Fruit fly (Drosophila melanogaster): Measurements from ENCODE around the gene CG3558.

CG3558 gene

dm6 chr2L:3037153-3037579, 44.5 kb downstream of the CG3558 start, which contains the start of the genes CG17260 and SerRS (continued):
- no peak for TF ChIP-seq Hr78 (GFP tag; optimal IDR thresholded peaks at IDR 0.05)
- 0 out of 4 replicates have a peak, but pooled peaks have one; percentile 26 for TF ChIP-seq chinmo (GFP tag; IDR thresholded peaks at IDR 0.05; ENCODE audit: partially characterized antibody)
- TF ChIP-seq ap (GFP tag; IDR thresholded peaks at IDR 0.05) = peak; percentile 82
- peak; percentile 92 for TF ChIP-seq grau (tag; optimal IDR thresholded peaks at IDR 0.05)
- TF ChIP-seq Doc2 (GFP tag; IDR thresholded peaks at IDR 0.05) = peak; percentile 84
- peak; percentile 66 for TF ChIP-seq CG7928 (GFP tag; optimal IDR thresholded peaks at IDR 0.05)
- TF ChIP-seq NfI (GFP tag; optimal IDR thresholded peaks at IDR 0.05) = peak; percentile 93
- peak; percentile 85 for TF ChIP-seq Spps (tag; optimal IDR thresholded peaks at IDR 0.05)
- peak; percentile 96 for TF ChIP-seq phol (tag; optimal IDR thresholded peaks at IDR 0.05)
- TF ChIP-seq Mrtf (GFP tag; IDR thresholded peaks at IDR 0.05) = peak; percentile 88
- peak; percentile 95 for TF ChIP-seq CG13624 (GFP tag; optimal IDR thresholded peaks at IDR 0.05)
- TF ChIP-seq CG31365 (tag; optimal IDR thresholded peaks at IDR 0.05) = no peak
- peak; percentile 91 for TF ChIP-seq CG10209 (GFP tag; optimal IDR thresholded peaks at IDR 0.05)
- TF ChIP-seq gsb (GFP tag; IDR thresholded peaks at IDR 0.05) = peak; percentile 73
- peak; percentile 90 for TF ChIP-seq CG15269 (tag; optimal IDR thresholded peaks at IDR 0.05)
- peak; percentile 84 for TF ChIP-seq CG12299 (tag; optimal IDR thresholded peaks at IDR 0.05)
- TF ChIP-seq sc (optimal IDR thresholded peaks at IDR 0.05) = no peak
- no peak for TF ChIP-seq sc (GFP tag; optimal IDR thresholded peaks at IDR 0.05)
- peak; percentile 91 for TF ChIP-seq Dek (tag; optimal IDR thresholded peaks at IDR 0.05)
- peak; percentile 92 for TF ChIP-seq fu2 (GFP tag; optimal IDR thresholded peaks at IDR 0.05)
- peak; percentile 83 for TF ChIP-seq Awh (GFP tag; IDR thresholded peaks at IDR 0.05)
- TF ChIP-seq Sry-δ (GFP tag; optimal IDR thresholded peaks at IDR 0.05) = peak; percentile 66
- peak; percentile 67 for TF ChIP-seq nom (GFP tag; optimal IDR thresholded peaks at IDR 0.05)
- no peak for TF ChIP-seq CG2129 (GFP tag; IDR thresholded peaks at IDR 0.05; ENCODE audit: partially characterized antibody)
- peak; percentile 80 for TF ChIP-seq emc (GFP tag; optimal IDR thresholded peaks at IDR 0.05)
- no peak for TF ChIP-seq CG6791 (GFP tag; IDR thresholded peaks at IDR 0.05; ENCODE audit: partially characterized antibody)
- no peak for TF ChIP-seq CG11696 (GFP tag; IDR thresholded peaks at IDR 0.05)
- TF ChIP-seq dmrt99B (tag; optimal IDR thresholded peaks at IDR 0.05) = no peak
- TF ChIP-seq zfh1 (GFP tag; IDR thresholded peaks at IDR 0.05) = peak; percentile 91
- TF ChIP-seq CG5245 (GFP tag; optimal IDR thresholded peaks at IDR 0.05) = peak; percentile 81
- TF ChIP-seq caup (GFP tag; optimal IDR thresholded peaks at IDR 0.05; ENCODE audit: severe bottlenecking) = peak; percentile 91
- peak; percentile 96 for TF ChIP-seq CG32772 (GFP tag; IDR thresholded peaks at IDR 0.05)
- peak; percentile 61 for TF ChIP-seq Jarid2 (GFP tag; optimal IDR thresholded peaks at IDR 0.05)
- no peak for TF ChIP-seq tap (tag; optimal IDR thresholded peaks at IDR 0.05)
- TF ChIP-seq en (GFP tag; optimal IDR thresholded peaks at IDR 0.05) = peak; percentile 89
- TF ChIP-seq rib (GFP tag; IDR thresholded peaks at IDR 0.05) = peak; percentile 88
- peak; percentile 94 for TF ChIP-seq CG2678 (tag; optimal IDR thresholded peaks at IDR 0.05)
- TF ChIP-seq fd102C (GFP tag; optimal IDR thresholded peaks at IDR 0.05) = peak; percentile 48
- peak; percentile 80 for TF ChIP-seq CG11695 (GFP tag; IDR thresholded peaks at IDR 0.05)
- TF ChIP-seq Hr39 (optimal IDR thresholded peaks at IDR 0.05) = no peak
- peak; percentile 97 for TF ChIP-seq sob (GFP tag; IDR thresholded peaks at IDR 0.05)
- TF ChIP-seq GATAe (GFP tag; conservative IDR thresholded peaks at IDR 0.05) = peak; percentile 75
- peak; percentile 94 for TF ChIP-seq lab (GFP tag; optimal IDR thresholded peaks at IDR 0.05)
- TF ChIP-seq CG4328 (GFP tag; optimal IDR thresholded peaks at IDR 0.05) = peak; percentile 81
- TF ChIP-seq bigmax (GFP tag; optimal IDR thresholded peaks at IDR 0.05) = no peak
- TF ChIP-seq CG5180 (GFP tag; optimal IDR thresholded peaks at IDR 0.05) = no peak
- peak; percentile 92 for TF ChIP-seq ase (GFP tag; IDR thresholded peaks at IDR 0.05)
- TF ChIP-seq salm (tag; optimal IDR thresholded peaks at IDR 0.05) = peak; percentile 76
- TF ChIP-seq CG8089 (GFP tag; optimal IDR thresholded peaks at IDR 0.05) = peak; percentile 83
- TF ChIP-seq schlank (tag; optimal IDR thresholded peaks at IDR 0.05) = peak; percentile 80
